Worm (Caenorhabditis elegans) whole organism, L1 larva: Measurements from ENCODE around the gene fipr-5.

ENCODE experiments used
- C16A3.4 ChIP-seq: fragments of 150-350 bp; optimal IDR thresholded peaks from 2 replicates; lab custom pipeline; 2014; ENCODE audit warnings: missing biosample characterization, missing genetic modification characterization
- ama-1 ChIP-seq: fragments of 150-350 bp; optimal IDR thresholded peaks from 2 replicates; lab custom pipeline; 2014
- blmp-1 ChIP-seq: fragments of 150-350 bp; optimal IDR thresholded peaks from 2 replicates; lab custom pipeline; 2014; ENCODE audit warnings: missing biosample characterization, missing genetic modification characterization
- ceh-8 ChIP-seq: fragments of 200-800 bp; sonication (Bioruptor generic); optimal IDR thresholded peaks from 2 replicates; lab custom pipeline; 2018; ENCODE audit warnings: mild to moderate bottlenecking, missing genetic modification characterization, moderate library complexity, missing compliant biosample characterization
- ceh-82 ChIP-seq, 3 experiments: fragments of 150-350 bp in 1 of 3; sonication (generic microtip) in 2 of 3; optimal IDR thresholded peaks; 2 replicates each; lab custom pipeline; 2014 to 2017; ENCODE audit warnings: missing biosample characterization in 3 of 3, missing genetic modification characterization in 3 of 3
- ceh-88 ChIP-seq: fragments of 200-800 bp; sonication (Bioruptor generic); IDR thresholded peaks from 2 replicates; pipeline ENCODE4 v1.3.6; 2022; ENCODE audit warnings: missing genetic modification characterization, missing compliant biosample characterization
- dpl-1 ChIP-seq, 3 experiments: fragments of 150-350 bp in 2 of 3; sonication (generic microtip) in 1 of 3; optimal IDR thresholded peaks; 2 replicates each; lab custom pipeline; 2014 to 2017; ENCODE audit warnings: missing biosample characterization in 3 of 3, missing genetic modification characterization in 3 of 3, missing genetic modification reagents in 3 of 3
- dsc-1 ChIP-seq: sonication (generic microtip); optimal IDR thresholded peaks from 2 replicates; lab custom pipeline; 2016; ENCODE audit warnings: mild to moderate bottlenecking, missing genetic modification characterization, missing compliant biosample characterization
- efl-1 ChIP-seq, 4 experiments: fragments of 150-350 bp; optimal IDR thresholded peaks in 3 of 4; peaks in 1 of 4; 1 replicate in 1 of 4; 2 replicates in 3 of 4; lab custom pipeline; 2014; ENCODE audit warnings: missing biosample characterization in 2 of 4, missing genetic modification characterization in 2 of 4, missing genetic modification reagents in 2 of 4
- efl-3 ChIP-seq: fragments of 200-800 bp; sonication (Bioruptor generic); optimal IDR thresholded peaks from 2 replicates; lab custom pipeline; 2018; ENCODE audit warnings: mild to moderate bottlenecking, missing genetic modification characterization, missing compliant biosample characterization
- egl-27 ChIP-seq, 2 experiments: fragments of 150-350 bp in 1 of 2; sonication (generic microtip); optimal IDR thresholded peaks; 3 replicates each; lab custom pipeline; 2017 to 2018; ENCODE audit warnings: missing biosample characterization in 2 of 2, missing genetic modification characterization in 2 of 2, missing genetic modification reagents in 2 of 2
- elt-3 ChIP-seq, 6 experiments: fragments of 150-350 bp in 1 of 6; sonication (generic microtip); optimal IDR thresholded peaks; 2 replicates each; lab custom pipeline; 2017 to 2018; ENCODE audit warnings: missing biosample characterization in 6 of 6, missing genetic modification characterization in 6 of 6, inconsistent platforms in 1 of 6
- fkh-8 ChIP-seq: sonication (generic microtip); optimal IDR thresholded peaks from 2 replicates; lab custom pipeline; 2016; ENCODE audit warnings: mild to moderate bottlenecking, missing genetic modification characterization, missing compliant biosample characterization
- grh-1 ChIP-seq: fragments of 200-800 bp; sonication (Bioruptor generic); IDR thresholded peaks from 2 replicates; pipeline ENCODE4 v1.3.6; 2022; ENCODE audit warnings: missing genetic modification reagents, missing genetic modification characterization, missing compliant biosample characterization
- hlh-17 ChIP-seq: fragments of 200-800 bp; sonication (Bioruptor generic); optimal IDR thresholded peaks from 2 replicates; lab custom pipeline; 2018; ENCODE audit warnings: missing genetic modification characterization, mild to moderate bottlenecking, missing compliant biosample characterization, moderate library complexity, borderline replicate concordance
- irx-1 ChIP-seq: sonication (generic microtip); optimal IDR thresholded peaks from 2 replicates; lab custom pipeline; 2016; ENCODE audit warnings: missing genetic modification characterization, missing compliant biosample characterization
- isw-1 ChIP-seq: fragments of 200-800 bp; sonication (Bioruptor generic); IDR thresholded peaks from 2 replicates; pipeline ENCODE4 v1.3.6; 2022; ENCODE audit warnings: missing genetic modification characterization, missing compliant biosample characterization
- lin-13 ChIP-seq: fragments of 150-350 bp; optimal IDR thresholded peaks from 2 replicates; lab custom pipeline; 2014; ENCODE audit warnings: missing biosample characterization, missing genetic modification reagents, missing genetic modification characterization
- lin-14 ChIP-seq: fragments of 200-800 bp; sonication (Bioruptor generic); optimal IDR thresholded peaks from 2 replicates; lab custom pipeline; 2018; ENCODE audit warnings: mild to moderate bottlenecking, missing genetic modification characterization, moderate library complexity, missing compliant biosample characterization
- lin-15B ChIP-seq: fragments of 150-350 bp; sonication (generic microtip); optimal IDR thresholded peaks from 3 replicates; lab custom pipeline; 2014; ENCODE audit warnings: missing biosample characterization, missing genetic modification characterization
- lin-35 ChIP-seq, 2 experiments: fragments of 150-350 bp; optimal IDR thresholded peaks; 2 replicates each; lab custom pipeline; 2014; ENCODE audit warnings: missing biosample characterization in 2 of 2, missing genetic modification characterization in 2 of 2, missing genetic modification reagents in 2 of 2
- lir-3 ChIP-seq: sonication (generic microtip); optimal IDR thresholded peaks from 2 replicates; lab custom pipeline; 2016; ENCODE audit warnings: mild to moderate bottlenecking, missing genetic modification characterization, moderate library complexity, missing compliant biosample characterization; ENCODE audit not compliant: poor library complexity
- lsy-2 ChIP-seq, 2 experiments: fragments of 150-350 bp; optimal IDR thresholded peaks; 2 replicates each; lab custom pipeline; 2014; ENCODE audit warnings: missing biosample characterization in 2 of 2, missing genetic modification characterization in 2 of 2
- mab-9 ChIP-seq: fragments of 200-800 bp; sonication (Bioruptor generic); IDR thresholded peaks from 2 replicates; pipeline ENCODE4 v1.3.6; 2022; ENCODE audit warnings: missing genetic modification reagents, missing genetic modification characterization, missing compliant biosample characterization
- nhr-12 ChIP-seq: sonication (generic microtip); optimal IDR thresholded peaks from 2 replicates; lab custom pipeline; 2017; ENCODE audit warnings: missing biosample characterization, missing genetic modification characterization
- nhr-71 ChIP-seq: sonication (generic microtip); optimal IDR thresholded peaks from 2 replicates; lab custom pipeline; 2016; ENCODE audit warnings: mild to moderate bottlenecking, missing genetic modification characterization, moderate library complexity, missing compliant biosample characterization
- nhr-76 ChIP-seq: sonication (generic microtip); optimal IDR thresholded peaks from 2 replicates; lab custom pipeline; 2017; ENCODE audit warnings: missing biosample characterization, missing genetic modification characterization
- nhr-85 ChIP-seq: sonication (generic microtip); peaks from one replicate; lab custom pipeline; 2016; ENCODE audit warnings: missing genetic modification characterization, inconsistent platforms, missing compliant biosample characterization
- nhr-90 ChIP-seq: sonication (generic microtip); optimal IDR thresholded peaks from 2 replicates; lab custom pipeline; 2016; ENCODE audit warnings: mild to moderate bottlenecking, missing genetic modification characterization, missing compliant biosample characterization; ENCODE audit not compliant: poor library complexity
- pqm-1 ChIP-seq: sonication (generic microtip); optimal IDR thresholded peaks from 3 replicates; lab custom pipeline; 2017; ENCODE audit warnings: missing biosample characterization, missing genetic modification characterization
- skn-1 ChIP-seq: fragments of 150-350 bp; optimal IDR thresholded peaks from 2 replicates; lab custom pipeline; 2014; ENCODE audit warnings: missing biosample characterization, missing genetic modification characterization
- snu-23 ChIP-seq: sonication (generic microtip); optimal IDR thresholded peaks from 2 replicates; lab custom pipeline; 2016; ENCODE audit warnings: missing genetic modification characterization, missing compliant biosample characterization
- swsn-7 ChIP-seq: sonication (generic microtip); optimal IDR thresholded peaks from 2 replicates; lab custom pipeline; 2016; ENCODE audit warnings: missing genetic modification characterization, missing compliant biosample characterization
- unc-98 ChIP-seq: fragments of 200-800 bp; sonication (Bioruptor generic); IDR thresholded peaks from 2 replicates; pipeline ENCODE4 v1.3.6; 2022; ENCODE audit warnings: missing genetic modification characterization, missing compliant biosample characterization
- xbp-1 ChIP-seq: sonication (generic microtip); optimal IDR thresholded peaks from 2 replicates; lab custom pipeline; 2016; ENCODE audit warnings: missing genetic modification characterization, missing compliant biosample characterization
- zip-4 ChIP-seq: fragments of 200-800 bp; sonication (Bioruptor generic); optimal IDR thresholded peaks from 2 replicates; lab custom pipeline; 2018; ENCODE audit warnings: mild to moderate bottlenecking, missing genetic modification characterization, moderate library complexity, missing compliant biosample characterization
- ztf-4 ChIP-seq: fragments of 150-350 bp; optimal IDR thresholded peaks from 2 replicates; lab custom pipeline; 2014; ENCODE audit warnings: missing biosample characterization, missing genetic modification characterization

Gene fipr-5

DNA sequence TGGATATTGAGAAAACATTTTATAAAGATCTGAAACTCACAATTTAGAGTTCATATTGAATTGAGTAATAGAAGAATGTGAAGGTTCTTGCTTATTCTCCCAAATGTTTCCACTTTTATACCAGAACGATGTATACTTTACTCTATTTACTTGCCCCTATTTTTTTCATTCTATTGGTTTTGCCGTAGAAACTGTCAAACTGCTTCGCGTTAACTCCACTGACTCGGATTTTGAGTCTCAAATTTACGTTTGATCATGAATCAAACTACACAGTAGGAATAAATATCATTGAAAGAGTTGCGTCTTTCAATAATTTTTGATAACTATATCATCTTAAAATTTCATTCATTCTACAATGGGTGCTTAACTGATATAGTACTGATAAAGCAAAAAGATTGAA lies 18.6 kb upstream of the fipr-5 start, which contains the start of gene fipr-8:
fipr-8 (minus strand) TSS at position 101 of the 400 bp plus-strand sequence.
- TF ChIP-seq ztf-4 (tag; lab: Kevin White, UChicago) = no peak
- TF ChIP-seq ceh-88 (GFP tag; lab: Robert Waterston, UW) = no peak
- TF ChIP-seq nhr-90 (tag; lab: Kevin White, UChicago) = no peak

- TF ChIP-seq elt-3 (tag; optimal IDR thresholded peaks at IDR 0.05; lab: Kevin White, UChicago) = no peak
- TF ChIP-seq dpl-1 (GFP tag; optimal IDR thresholded peaks at IDR 0.05; lab: Kevin White, UChicago) = peak in 2 of 3 experiments; percentile 41 to 62
- peak; percentile 9 to 58 for TF ChIP-seq lsy-2 (tag; optimal IDR thresholded peaks at IDR 0.05; lab: Kevin White, UChicago)
- TF ChIP-seq blmp-1 = peak; percentile 13
- peak; percentile 50 to 64 for TF ChIP-seq lin-35 (GFP tag; optimal IDR thresholded peaks at IDR 0.05; lab: Kevin White, UChicago)
- peak; percentile 74 for TF ChIP-seq fkh-8 (tag; lab: Kevin White, UChicago)
- no peak for TF ChIP-seq isw-1 (GFP tag; lab: Robert Waterston, UW)
- TF ChIP-seq pqm-1 = no peak
- TF ChIP-seq efl-1 (optimal IDR thresholded peaks at IDR 0.05; lab: Kevin White, UChicago) = peak; percentile 37 to 42
- TF ChIP-seq efl-1 (GFP tag; optimal IDR thresholded peaks at IDR 0.05 in 1 of 2; lab: Kevin White, UChicago) = peak in 1 of 2 experiments; percentile 27
- TF ChIP-seq ceh-82 (tag; optimal IDR thresholded peaks at IDR 0.05; lab: Kevin White, UChicago) = peak in 1 of 3 experiments; percentile 61
- peak; percentile 55 for TF ChIP-seq lin-15B (tag; lab: Kevin White, UChicago)
- TF ChIP-seq xbp-1 (tag; lab: Kevin White, UChicago) = peak; percentile 10
- peak; percentile 43 for TF ChIP-seq lin-14 (GFP tag; lab: Kevin White, UChicago)
- peak; percentile 28 for TF ChIP-seq skn-1 (tag; lab: Kevin White, UChicago)
- no peak for TF ChIP-seq efl-3 (GFP tag; lab: Kevin White, UChicago)
- TF ChIP-seq snu-23 = peak; percentile 18
- TF ChIP-seq C16A3.4 (tag; lab: Kevin White, UChicago) = peak; percentile 8
- TF ChIP-seq nhr-71 (tag; lab: Kevin White, UChicago) = peak; percentile 24
- peak; percentile 25 for TF ChIP-seq dsc-1 (tag; lab: Kevin White, UChicago)
- no peak for TF ChIP-seq unc-98 (GFP tag; lab: Robert Waterston, UW)
Measured at ce11 chrV:10238665-10239064, 17.4 kb upstream of the fipr-5 start, which contains the start of gene fubl-1. fubl-1 (minus strand) TSS chrV:10238866.

DNA sequence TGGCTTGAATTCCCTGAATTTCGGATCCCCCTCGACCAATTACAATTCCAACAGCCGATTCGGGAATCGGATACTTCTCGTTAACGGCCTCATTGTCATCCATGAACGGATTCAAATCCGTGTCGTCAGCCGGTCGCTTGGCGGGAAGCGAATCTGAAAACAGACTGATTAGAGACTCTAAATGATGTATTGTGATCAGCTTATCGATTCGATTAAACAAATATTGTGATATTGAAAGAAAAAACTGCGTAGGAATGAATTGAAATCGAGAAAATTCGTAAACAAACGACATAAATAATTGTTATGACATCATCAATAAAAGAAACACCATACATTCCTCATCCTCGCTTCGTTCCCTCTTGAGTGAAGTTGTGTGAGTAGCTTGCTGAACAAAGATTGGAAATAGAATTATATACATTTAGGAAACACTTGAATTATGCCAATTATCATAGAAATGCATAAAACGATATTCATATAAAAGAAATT lies 16.8 kb upstream of the fipr-5 start:
- TF ChIP-seq efl-1 (optimal IDR thresholded peaks at IDR 0.05; lab: Kevin White, UChicago) = no peak
- TF ChIP-seq efl-1 (GFP tag; optimal IDR thresholded peaks at IDR 0.05 in 1 of 2; lab: Kevin White, UChicago) = peak in 1 of 2 experiments; percentile 11
- TF ChIP-seq C16A3.4 (tag; lab: Kevin White, UChicago) = no peak
- TF ChIP-seq zip-4 = no peak
- no peak for TF ChIP-seq hlh-17 (GFP tag; lab: Kevin White, UChicago)
- no peak for TF ChIP-seq swsn-7 (tag; lab: Kevin White, UChicago)
- TF ChIP-seq nhr-85 = peak; percentile 53
- TF ChIP-seq nhr-76 (tag; lab: Kevin White, UChicago) = no peak
- TF ChIP-seq ama-1 (lab: Kevin White, UChicago) = no peak
- no peak for TF ChIP-seq dpl-1 (GFP tag; optimal IDR thresholded peaks at IDR 0.05; lab: Kevin White, UChicago)
- TF ChIP-seq isw-1 (GFP tag; lab: Robert Waterston, UW) = no peak
- TF ChIP-seq lin-13 (GFP tag; lab: Kevin White, UChicago) = no peak
- no peak for TF ChIP-seq lin-15B (tag; lab: Kevin White, UChicago)

DNA sequence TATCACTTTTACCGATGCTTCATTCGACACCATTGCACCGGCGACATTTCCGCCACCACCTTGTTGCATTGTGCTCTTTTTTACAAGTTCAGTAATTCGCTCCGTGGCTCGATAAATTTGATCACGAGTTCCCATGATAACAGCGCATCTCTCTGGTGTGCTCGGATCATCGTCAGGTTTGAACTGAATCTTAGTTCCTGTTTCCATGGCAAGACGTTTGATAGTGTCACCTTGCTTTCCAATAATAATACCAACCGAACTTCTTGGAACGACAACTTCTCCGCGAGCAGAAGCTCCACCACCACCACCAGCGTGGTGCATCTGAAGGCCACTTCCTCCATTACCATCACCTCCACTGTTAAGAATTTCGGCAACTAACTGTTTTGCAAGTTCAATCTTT lies 16.0 kb upstream of the fipr-5 start:
- TF ChIP-seq nhr-12 (tag; lab: Kevin White, UChicago) (no peak), lin-35 (GFP tag; optimal IDR thresholded peaks at IDR 0.05; lab: Kevin White, UChicago) (no peak), grh-1 (GFP tag; lab: Robert Waterston, UW) (no peak), egl-27 (tag; optimal IDR thresholded peaks at IDR 0.05; lab: Kevin White, UChicago) (no peak), irx-1 (no peak), ceh-88 (GFP tag; lab: Robert Waterston, UW) (no peak), mab-9 (GFP tag; lab: Robert Waterston, UW) (no peak), lir-3 (no peak), isw-1 (GFP tag; lab: Robert Waterston, UW) (no peak), ceh-8 (GFP tag; lab: Kevin White, UChicago) (no peak)
